Worm (Caenorhabditis elegans) whole organism, mixed stage, embryonic: ENCODE measurements around the gene F56F11.1.

Source experiments
- ceh-43 ChIP-seq: fragments of 200-800 bp; sonication (Bioruptor generic); optimal IDR thresholded peaks from 2 replicates; lab custom pipeline; 2018; ENCODE audit warnings: mild to moderate bottlenecking, missing genetic modification characterization, moderate library complexity, missing compliant biosample characterization
- elt-3 ChIP-seq: fragments of 150-350 bp; optimal IDR thresholded peaks from 2 replicates; lab custom pipeline; 2014; ENCODE audit warnings: missing biosample characterization, missing genetic modification characterization
- ham-2 ChIP-seq: fragments of 200-800 bp; sonication (Bioruptor generic); optimal IDR thresholded peaks from 2 replicates; lab custom pipeline; 2018; ENCODE audit warnings: mild to moderate bottlenecking, missing genetic modification characterization, missing compliant biosample characterization
- mep-1 ChIP-seq: fragments of 150-350 bp; optimal IDR thresholded peaks from 2 replicates; lab custom pipeline; 2017; ENCODE audit warnings: missing biosample characterization, missing genetic modification reagents, missing genetic modification characterization, inconsistent platforms

DNA sequence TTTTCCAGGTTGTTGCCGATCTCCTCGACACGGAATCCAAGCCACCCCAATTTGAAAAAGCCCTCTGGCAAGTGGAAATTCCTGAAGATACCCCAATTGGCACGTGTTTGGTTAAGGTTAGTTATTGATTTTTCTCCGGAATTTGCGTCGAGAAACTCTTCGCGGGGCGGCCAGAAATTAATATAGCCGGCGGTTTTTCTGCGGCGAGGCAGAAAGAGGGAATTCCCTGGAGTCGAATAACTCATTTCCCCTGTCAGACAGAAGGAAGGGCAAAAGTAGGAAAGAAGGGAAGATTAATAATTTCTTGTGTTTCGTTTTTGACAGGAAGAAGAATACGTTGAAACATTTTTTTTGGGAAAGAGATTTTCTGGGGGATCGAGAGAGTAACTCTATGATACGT, 27.1 kb downstream of the F56F11.1 start:
- TF ChIP-seq mep-1 (no peak), elt-3 (tag; lab: Kevin White, UChicago) (no peak), ceh-43 (GFP tag; lab: Kevin White, UChicago) (no peak), ham-2 (GFP tag; lab: Kevin White, UChicago) (no peak)
